Worm (Caenorhabditis elegans) whole organism, midembryonic: ENCODE data around the gene col-117.

Experiments
- cog-1 ChIP-seq: sonication (generic microtip); optimal IDR thresholded peaks from 2 replicates; lab custom pipeline; 2016; ENCODE audit warnings: missing genetic modification characterization, missing compliant biosample characterization
- flt-1 ChIP-seq: fragments of 200-800 bp; sonication (Bioruptor generic); IDR thresholded peaks from 2 replicates; pipeline ENCODE4 v1.3.6; 2022; ENCODE audit warnings: missing genetic modification characterization, missing compliant biosample characterization
- klf-2 ChIP-seq: fragments of 200-800 bp; sonication (Bioruptor generic); conservative IDR thresholded peaks from 2 replicates; pipeline ENCODE4 v1.3.6; 2022; ENCODE audit warnings: missing genetic modification reagents, missing genetic modification characterization, missing compliant biosample characterization
- med-1 ChIP-seq: sonication (generic microtip); optimal IDR thresholded peaks from 2 replicates; lab custom pipeline; 2017; ENCODE audit warnings: missing genetic modification characterization, mild to moderate bottlenecking, missing compliant biosample characterization, antibody characterized with exemption, missing genetic modification reagents; ENCODE audit not compliant: insufficient read depth
- ref-1 ChIP-seq: fragments of 200-800 bp; sonication (Bioruptor generic); conservative IDR thresholded peaks from 2 replicates; pipeline ENCODE4 v1.3.6; 2022; ENCODE audit warnings: missing genetic modification reagents, missing genetic modification characterization, missing compliant biosample characterization
- tab-1 ChIP-seq: fragments of 200-800 bp; sonication (Bioruptor generic); IDR thresholded peaks from 2 replicates; pipeline ENCODE4 v1.3.6; 2022; ENCODE audit warnings: missing genetic modification characterization, missing compliant biosample characterization
- ztf-23 ChIP-seq: fragments of 200-800 bp; sonication (Bioruptor generic); IDR thresholded peaks from 2 replicates; pipeline ENCODE4 v1.3.6; 2022; ENCODE audit warnings: missing genetic modification reagents, missing genetic modification characterization, missing compliant biosample characterization
- ztf-29 ChIP-seq: fragments of 200-800 bp; sonication (Bioruptor generic); IDR thresholded peaks from 2 replicates; pipeline ENCODE4 v1.3.6; 2022; ENCODE audit warnings: missing genetic modification reagents, missing genetic modification characterization, missing compliant biosample characterization

DNA sequence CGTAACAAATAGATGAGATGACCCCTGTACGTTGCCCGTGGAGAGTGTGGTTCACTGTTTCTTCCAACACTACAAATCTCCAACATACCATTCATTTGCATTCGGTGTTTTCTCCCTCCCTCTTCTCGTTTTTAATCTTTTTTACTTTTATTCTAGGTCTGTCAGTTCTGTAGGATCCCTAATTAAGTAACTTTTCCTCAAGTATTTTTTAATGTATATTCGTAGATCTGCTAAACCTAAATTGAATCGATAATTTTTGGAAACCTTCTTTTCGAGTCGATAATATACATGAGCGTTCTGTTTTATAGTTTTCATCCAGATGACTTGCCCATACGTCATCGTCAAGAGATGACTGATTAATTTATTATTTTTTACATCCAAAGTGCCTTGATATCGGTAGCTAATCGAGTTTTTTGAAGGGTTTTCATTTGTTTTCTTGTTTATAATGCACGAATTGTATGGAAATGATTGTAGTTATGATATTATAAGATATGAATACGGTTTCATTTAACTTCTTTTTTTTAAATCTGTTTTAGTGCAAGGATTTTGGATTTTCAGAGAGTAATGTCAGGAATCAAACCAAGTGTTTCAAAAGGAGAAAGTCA, 16.3 kb upstream of the col-117 start, which contains the start of the genes T28C6.11 and T11B7.1:
- TF ChIP-seq tab-1 (GFP tag; lab: Robert Waterston, UW) (no peak), ref-1 (GFP tag; lab: Robert Waterston, UW) (no peak), ztf-29 (GFP tag; lab: Robert Waterston, UW) (no peak), med-1 (GFP tag; lab: Kevin White, UChicago) (no peak), flt-1 (GFP tag; lab: Robert Waterston, UW) (no peak), ztf-23 (GFP tag; lab: Robert Waterston, UW) (no peak), klf-2 (no peak), cog-1 (tag; lab: Kevin White, UChicago) (no peak)
